Fruit fly (Drosophila melanogaster) whole organism: ENCODE results near the gene Galphai.

Experiments used
- Dll ChIP-seq: fragments of >200 bp; optimal IDR thresholded peaks from 2 replicates; lab custom pipeline; 2017
- psq ChIP-seq: fragments of >200 bp; optimal IDR thresholded peaks from 2 replicates; lab custom pipeline; 2017

- TF ChIP-seq Dll (lab: Kevin White, UChicago) = no peak
- no peak for TF ChIP-seq psq (lab: Kevin White, UChicago)
Observed at dm6 chr3L:7013568-7014305, 33.9 kb upstream of the Galphai start.
